Worm (Caenorhabditis elegans) whole organism, mixed stage, embryonic: ENCODE measurements around the gene gck-2.

Experiments used
- M03D4.4 ChIP-seq: sonication (generic microtip); optimal IDR thresholded peaks from 2 replicates; lab custom pipeline; 2017; ENCODE audit warnings: mild to moderate bottlenecking, missing genetic modification characterization, missing compliant biosample characterization
- blmp-1 ChIP-seq: fragments of 150-350 bp; optimal IDR thresholded peaks from 2 replicates; lab custom pipeline; 2014; ENCODE audit warnings: missing biosample characterization, missing genetic modification characterization
- ceh-39 ChIP-seq: fragments of 150-350 bp; optimal IDR thresholded peaks from 2 replicates; lab custom pipeline; 2014; ENCODE audit warnings: missing biosample characterization, missing genetic modification characterization
- ceh-43 ChIP-seq: fragments of 200-800 bp; sonication (Bioruptor generic); optimal IDR thresholded peaks from 2 replicates; lab custom pipeline; 2018; ENCODE audit warnings: mild to moderate bottlenecking, missing genetic modification characterization, moderate library complexity, missing compliant biosample characterization
- ces-1 ChIP-seq: fragments of 150-350 bp; optimal IDR thresholded peaks from 2 replicates; lab custom pipeline; 2014; ENCODE audit warnings: missing biosample characterization, missing genetic modification reagents, missing genetic modification characterization
- cnd-1 ChIP-seq: fragments of 200-800 bp; sonication (Bioruptor generic); optimal IDR thresholded peaks from 2 replicates; lab custom pipeline; 2018; ENCODE audit warnings: mild to moderate bottlenecking, missing genetic modification characterization, missing compliant biosample characterization
- drap-1 ChIP-seq: fragments of 200-800 bp; sonication (Bioruptor generic); optimal IDR thresholded peaks from 3 replicates; lab custom pipeline; 2018; ENCODE audit warnings: mild to moderate bottlenecking, missing genetic modification characterization, missing compliant biosample characterization
- elt-1 ChIP-seq: sonication (generic microtip); optimal IDR thresholded peaks from 2 replicates; lab custom pipeline; 2017; ENCODE audit warnings: missing genetic modification characterization, mild to moderate bottlenecking, missing compliant biosample characterization, antibody characterized with exemption, moderate library complexity, borderline replicate concordance; ENCODE audit not compliant: insufficient read depth
- flh-1 ChIP-seq: fragments of 200-800 bp; sonication (Bioruptor generic); optimal IDR thresholded peaks from 2 replicates; lab custom pipeline; 2018; ENCODE audit warnings: mild to moderate bottlenecking, missing genetic modification characterization, moderate library complexity, missing compliant biosample characterization
- ham-2 ChIP-seq: fragments of 200-800 bp; sonication (Bioruptor generic); optimal IDR thresholded peaks from 2 replicates; lab custom pipeline; 2018; ENCODE audit warnings: mild to moderate bottlenecking, missing genetic modification characterization, missing compliant biosample characterization
- hlh-1 ChIP-seq: fragments of 150-350 bp; optimal IDR thresholded peaks from 2 replicates; lab custom pipeline; 2014; ENCODE audit warnings: missing biosample characterization, missing genetic modification reagents, missing genetic modification characterization
- lin-13 ChIP-seq: fragments of 150-350 bp; optimal IDR thresholded peaks from 2 replicates; lab custom pipeline; 2014; ENCODE audit warnings: missing biosample characterization, missing genetic modification characterization
- lin-32 ChIP-seq: fragments of 200-800 bp; sonication (Bioruptor generic); optimal IDR thresholded peaks from 2 replicates; lab custom pipeline; 2018; ENCODE audit warnings: mild to moderate bottlenecking, missing genetic modification characterization, missing compliant biosample characterization
- lsy-2 ChIP-seq: fragments of 150-350 bp; optimal IDR thresholded peaks from 2 replicates; lab custom pipeline; 2014; ENCODE audit warnings: missing biosample characterization, missing genetic modification characterization
- mab-5 ChIP-seq: fragments of 150-350 bp; optimal IDR thresholded peaks from 2 replicates; lab custom pipeline; 2014; ENCODE audit warnings: missing biosample characterization, missing genetic modification characterization
- mep-1 ChIP-seq: fragments of 150-350 bp; optimal IDR thresholded peaks from 2 replicates; lab custom pipeline; 2017; ENCODE audit warnings: missing biosample characterization, missing genetic modification reagents, missing genetic modification characterization, inconsistent platforms
- nhr-12 ChIP-seq: fragments of 150-350 bp; optimal IDR thresholded peaks from 2 replicates; lab custom pipeline; 2014; ENCODE audit warnings: missing biosample characterization, missing genetic modification characterization
- nhr-2 ChIP-seq: fragments of 150-350 bp; optimal IDR thresholded peaks from 2 replicates; lab custom pipeline; 2014; ENCODE audit warnings: missing biosample characterization, missing genetic modification characterization
- nhr-237 ChIP-seq: fragments of 150-350 bp; optimal IDR thresholded peaks from 2 replicates; lab custom pipeline; 2014; ENCODE audit warnings: missing biosample characterization, missing genetic modification characterization
- nhr-28 ChIP-seq: fragments of 150-350 bp; optimal IDR thresholded peaks from 2 replicates; lab custom pipeline; 2014; ENCODE audit warnings: missing biosample characterization, missing genetic modification characterization
- nhr-76 ChIP-seq: sonication (generic microtip); optimal IDR thresholded peaks from 2 replicates; lab custom pipeline; 2017; ENCODE audit warnings: missing biosample characterization, missing genetic modification characterization
- sem-2 ChIP-seq: fragments of 200-800 bp; sonication (Bioruptor generic); optimal IDR thresholded peaks from 2 replicates; lab custom pipeline; 2018; ENCODE audit warnings: mild to moderate bottlenecking, missing genetic modification characterization, missing compliant biosample characterization
- snpc-4 ChIP-seq: fragments of 150-350 bp; optimal IDR thresholded peaks from 2 replicates; lab custom pipeline; 2014; ENCODE audit warnings: missing biosample characterization, missing genetic modification characterization
- sptf-1 ChIP-seq: sonication (generic microtip); optimal IDR thresholded peaks from 2 replicates; lab custom pipeline; 2017; ENCODE audit warnings: mild to moderate bottlenecking, missing genetic modification characterization, moderate library complexity, missing compliant biosample characterization
- tbx-8 ChIP-seq: fragments of 200-800 bp; sonication (Bioruptor generic); optimal IDR thresholded peaks from 2 replicates; lab custom pipeline; 2018; ENCODE audit warnings: mild to moderate bottlenecking, missing genetic modification characterization, moderate library complexity, missing compliant biosample characterization
- unc-120 ChIP-seq: sonication (generic microtip); optimal IDR thresholded peaks from 2 replicates; lab custom pipeline; 2017; ENCODE audit warnings: missing genetic modification characterization, missing compliant biosample characterization; ENCODE audit not compliant: poor library complexity, severe bottlenecking
- unc-39 ChIP-seq: fragments of 150-350 bp; optimal IDR thresholded peaks from 2 replicates; lab custom pipeline; 2014; ENCODE audit warnings: missing biosample characterization, missing genetic modification characterization
- unc-62 ChIP-seq: fragments of 150-350 bp; optimal IDR thresholded peaks from 2 replicates; lab custom pipeline; 2014; ENCODE audit warnings: missing biosample characterization, missing genetic modification reagents, missing genetic modification characterization
- zip-8 ChIP-seq: fragments of 150-350 bp; optimal IDR thresholded peaks from 2 replicates; lab custom pipeline; 2014; ENCODE audit warnings: missing biosample characterization, missing genetic modification characterization
- ztf-11 ChIP-seq: fragments of 150-350 bp; optimal IDR thresholded peaks from 2 replicates; lab custom pipeline; 2014; ENCODE audit warnings: missing biosample characterization, missing genetic modification characterization

Gene gck-2

ce11 chrV:6787906-6788430 lies 4.5 kb downstream of the gck-2 start, which contains the start of gene ZC404.2:
Gene ZC404.2, plus strand, starts transcription at chrV:6787952.
- no peak for TF ChIP-seq zip-8
- TF ChIP-seq mab-5 (tag; lab: Kevin White, UChicago), result no peak
- TF ChIP-seq nhr-28, result no peak
- TF ChIP-seq nhr-2 (tag; lab: Kevin White, UChicago), result no peak
- no peak for TF ChIP-seq hlh-1 (tag; lab: Kevin White, UChicago)
- TF ChIP-seq sptf-1, result no peak
- no peak for TF ChIP-seq flh-1
- TF ChIP-seq lin-13 (tag; lab: Kevin White, UChicago), result no peak
- no peak for TF ChIP-seq nhr-76 (tag; lab: Kevin White, UChicago)
- TF ChIP-seq, all 35 proteins: peak for 0

- no peak for TF ChIP-seq sem-2 (GFP tag; lab: Kevin White, UChicago)
- no peak for TF ChIP-seq tbx-8 (GFP tag; lab: Kevin White, UChicago)
- peak; percentile 79 for TF ChIP-seq ces-1
- peak; percentile 38 for TF ChIP-seq nhr-12 (tag; lab: Kevin White, UChicago)
- peak; percentile 44 for TF ChIP-seq lin-13 (tag; lab: Kevin White, UChicago)
- TF ChIP-seq nhr-76 (tag; lab: Kevin White, UChicago), result no peak
- TF ChIP-seq snpc-4 (tag; lab: Kevin White, UChicago), result no peak
- TF ChIP-seq lsy-2 (tag; lab: Kevin White, UChicago), result peak; percentile 49
- TF ChIP-seq unc-120 (tag; lab: Kevin White, UChicago), result no peak
- TF ChIP-seq ceh-39 (tag; lab: Kevin White, UChicago), result peak; percentile 13
- TF ChIP-seq sptf-1, result peak; percentile 69
- TF ChIP-seq M03D4.4 (tag; lab: Kevin White, UChicago), result peak; percentile 49
- TF ChIP-seq blmp-1, result peak; percentile 30
- TF ChIP-seq elt-1 (tag; lab: Kevin White, UChicago), result peak; percentile 6
- peak; percentile 69 for TF ChIP-seq mep-1 (tag; lab: Kevin White, UChicago)
- peak; percentile 15 for TF ChIP-seq ham-2 (GFP tag; lab: Kevin White, UChicago)
- TF ChIP-seq cnd-1 (tag; lab: Kevin White, UChicago), result no peak
- no peak for TF ChIP-seq drap-1
- peak; percentile 47 for TF ChIP-seq nhr-237
- peak; percentile 26 for TF ChIP-seq hlh-1 (tag; lab: Kevin White, UChicago)
- peak; percentile 29 for TF ChIP-seq nhr-2 (tag; lab: Kevin White, UChicago)
- TF ChIP-seq ztf-11 (tag; lab: Kevin White, UChicago), result peak; percentile 50
- TF ChIP-seq ceh-43 (GFP tag; lab: Kevin White, UChicago), result no peak
- TF ChIP-seq mab-5 (tag; lab: Kevin White, UChicago), result peak; percentile 48
Observed at ce11 chrV:6784853-6785492, 7.5 kb downstream of the gck-2 start, which contains the start of the genes spn-4 and spe-39. Gene spn-4, minus strand, starts transcription at chrV:6784903. Gene spe-39, plus strand, starts transcription at chrV:6785451.

- TF ChIP-seq ceh-43 (GFP tag; lab: Kevin White, UChicago) (no peak), nhr-76 (tag; lab: Kevin White, UChicago) (no peak), nhr-28 (no peak), M03D4.4 (tag; lab: Kevin White, UChicago) (no peak), unc-39 (no peak), elt-1 (tag; lab: Kevin White, UChicago) (no peak)
Observed at ce11 chrV:6783044-6783625, 9.3 kb downstream of the gck-2 start.

ce11 chrV:6782260-6782659 lies 10.2 kb downstream of the gck-2 start:
- no peak for TF ChIP-seq unc-62 (GFP tag; lab: Kevin White, UChicago)
- TF ChIP-seq M03D4.4 (tag; lab: Kevin White, UChicago), result no peak
- TF ChIP-seq mep-1 (tag; lab: Kevin White, UChicago), result no peak
- no peak for TF ChIP-seq ceh-39 (tag; lab: Kevin White, UChicago)
- TF ChIP-seq lin-13 (tag; lab: Kevin White, UChicago), result no peak
- no peak for TF ChIP-seq lin-32 (GFP tag; lab: Kevin White, UChicago)
- TF ChIP-seq hlh-1 (tag; lab: Kevin White, UChicago), result no peak
- TF ChIP-seq nhr-2 (tag; lab: Kevin White, UChicago), result no peak
